Fruit fly (Drosophila melanogaster): Measurements from ENCODE around the gene Atxn7.

DNA sequence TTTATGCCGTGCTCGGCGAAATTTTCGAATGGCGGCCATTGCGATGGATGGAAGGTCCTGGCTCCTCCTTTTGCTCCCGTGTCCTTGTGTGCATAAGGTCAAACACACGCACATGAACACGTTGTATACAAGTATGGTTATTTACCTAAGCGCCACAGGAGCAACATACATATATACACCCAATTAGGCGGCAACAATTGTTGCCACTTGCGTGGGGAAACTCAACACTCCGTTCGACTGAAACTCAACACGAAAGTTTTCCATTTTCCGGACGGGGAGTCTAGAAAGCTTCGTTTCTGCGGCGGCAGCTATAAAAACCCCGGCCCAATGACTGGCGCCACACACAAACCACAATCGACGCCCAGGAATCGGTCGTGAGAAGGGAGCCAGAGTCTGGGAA is 15.7 kb downstream of the Atxn7 start, which contains the start of gene CG46448:
- no peak for TF ChIP-seq psq (optimal IDR thresholded peaks at IDR 0.05)
- TF ChIP-seq EcR (GFP tag; optimal IDR thresholded peaks at IDR 0.05), result no peak
- TF ChIP-seq CG8478 (optimal IDR thresholded peaks at IDR 0.05), result no peak

Measured in whole organism.